Worm (Caenorhabditis elegans): ENCODE results near the gene srx-58.

DNA sequence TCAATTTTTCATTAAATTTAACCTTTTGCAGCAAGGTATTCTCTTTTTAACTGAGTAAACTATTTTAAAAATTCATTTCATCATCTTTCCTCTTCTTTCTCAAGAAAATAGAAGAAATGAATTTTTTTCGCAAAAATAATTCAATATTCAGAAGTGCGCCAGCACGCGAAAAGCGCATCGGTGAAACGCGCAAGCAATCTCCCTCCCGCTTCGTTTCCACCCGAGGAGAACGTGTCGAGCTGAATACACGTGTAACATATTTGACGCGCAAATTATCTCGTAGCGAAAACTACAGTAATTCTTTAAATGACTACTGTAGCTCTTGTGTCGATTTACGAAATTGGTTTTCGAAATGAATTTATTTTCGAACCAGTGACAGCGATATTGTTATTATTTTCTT, 39.6 kb downstream of the srx-58 start:
- TF ChIP-seq sea-2 (GFP tag; IDR thresholded peaks at IDR 0.05) (no peak), nfya-1 (tag; optimal IDR thresholded peaks at IDR 0.05; ENCODE audit: borderline replicate concordance, insufficient read depth) (no peak), Y56A3A.18 (GFP tag; IDR thresholded peaks at IDR 0.05) (no peak), snpc-4 (GFP tag; optimal IDR thresholded peaks at IDR 0.05) (no peak), snpc-4 (tag; optimal IDR thresholded peaks at IDR 0.05) (no peak), nhr-80 (tag; optimal IDR thresholded peaks at IDR 0.05) (no peak), nhr-90 (tag; optimal IDR thresholded peaks at IDR 0.05) (no peak), F49E8.2 (tag; optimal IDR thresholded peaks at IDR 0.05; ENCODE audit: insufficient read depth) (no peak), lin-40 (tag; optimal IDR thresholded peaks at IDR 0.05) (no peak), F52B5.7 (tag; optimal IDR thresholded peaks at IDR 0.05) (no peak), egl-18 (GFP tag; IDR thresholded peaks at IDR 0.05) (no peak), F57C9.4 (tag; optimal IDR thresholded peaks at IDR 0.05) (no peak), unc-130 (GFP tag; optimal IDR thresholded peaks at IDR 0.05) (no peak)

Measured in whole organism, young adult.